Fruit fly (Drosophila melanogaster) whole organism, embryonic: ENCODE results near the gene Jon66Cii.

Experiments
- BtbVII ChIP-seq: fragments of 200-800 bp; sonication (Bioruptor generic); optimal IDR thresholded peaks from 3 replicates; lab custom pipeline; 2017; ENCODE audit warnings: missing biosample characterization, mild to moderate bottlenecking, missing genetic modification characterization
- C15 ChIP-seq: fragments of 200-800 bp; sonication (Bioruptor generic); IDR thresholded peaks from 3 replicates; pipeline ENCODE4 v1.3.6; 2022; ENCODE audit warnings: missing biosample characterization, missing genetic modification characterization
- CG10267 ChIP-seq: fragments of 200-800 bp; sonication (Bioruptor generic); optimal IDR thresholded peaks from 2 replicates; lab custom pipeline; 2018; ENCODE audit warnings: missing biosample characterization, mild to moderate bottlenecking, missing genetic modification characterization, moderate library complexity
- CG10274 ChIP-seq: fragments of 200-800 bp; sonication (Bioruptor generic); optimal IDR thresholded peaks from 3 replicates; lab custom pipeline; 2017; ENCODE audit warnings: missing biosample characterization, mild to moderate bottlenecking, missing genetic modification characterization
- CG11398 ChIP-seq: fragments of 200-800 bp; sonication (Bioruptor generic); optimal IDR thresholded peaks from 2 replicates; lab custom pipeline; 2016; ENCODE audit warnings: missing biosample characterization, missing genetic modification characterization
- CG12236 ChIP-seq: fragments of 200-800 bp; sonication (Bioruptor generic); optimal IDR thresholded peaks from 2 replicates; lab custom pipeline; 2016; ENCODE audit warnings: missing biosample characterization, missing genetic modification characterization
- CG12391 ChIP-seq: fragments of 200-800 bp; sonication (Bioruptor generic); optimal IDR thresholded peaks from 3 replicates; lab custom pipeline; 2018; ENCODE audit warnings: missing biosample characterization, mild to moderate bottlenecking, missing genetic modification characterization, moderate library complexity
- CG13775 ChIP-seq: fragments of 200-800 bp; sonication (Bioruptor generic); optimal IDR thresholded peaks from 3 replicates; lab custom pipeline; 2017; ENCODE audit warnings: missing biosample characterization, mild to moderate bottlenecking, missing genetic modification characterization
- CG14441 ChIP-seq: fragments of 200-800 bp; sonication (Bioruptor generic); IDR thresholded peaks from 2 replicates; pipeline ENCODE4 v1.3.6; 2022; ENCODE audit warnings: missing biosample characterization, missing genetic modification characterization
- CG16779 ChIP-seq: fragments of 200-800 bp; sonication (Bioruptor generic); IDR thresholded peaks from 2 replicates; pipeline ENCODE4 v1.3.6; 2022; ENCODE audit warnings: missing biosample characterization, missing genetic modification characterization
- CG17328 ChIP-seq: fragments of 200-800 bp; sonication (Bioruptor generic); IDR thresholded peaks from 2 replicates; pipeline ENCODE4 v1.3.6; 2022; ENCODE audit warnings: missing biosample characterization, missing genetic modification characterization
- CG17359 ChIP-seq: fragments of 200-800 bp; sonication (Bioruptor generic); optimal IDR thresholded peaks from 3 replicates; lab custom pipeline; 2018; ENCODE audit warnings: missing biosample characterization, mild to moderate bottlenecking, missing genetic modification characterization, moderate library complexity
- CG1792 ChIP-seq: fragments of 200-800 bp; sonication (Bioruptor generic); optimal IDR thresholded peaks from 2 replicates; lab custom pipeline; 2016; ENCODE audit warnings: missing biosample characterization, missing genetic modification characterization
- CG2889 ChIP-seq: fragments of 200-800 bp; sonication (Bioruptor generic); IDR thresholded peaks from 3 replicates; pipeline ENCODE4 v1.3.6; 2022; ENCODE audit warnings: missing biosample characterization, missing genetic modification characterization
- CG32772 ChIP-seq: fragments of 200-800 bp; sonication (Bioruptor generic); IDR thresholded peaks from 2 replicates; pipeline ENCODE4 v1.3.6; 2022; ENCODE audit warnings: missing biosample characterization, missing genetic modification characterization
- CG4328 ChIP-seq: fragments of 200-800 bp; sonication (Bioruptor generic); optimal IDR thresholded peaks from 3 replicates; lab custom pipeline; 2017; ENCODE audit warnings: missing biosample characterization, missing genetic modification reagents, missing genetic modification characterization
- CG4424 ChIP-seq: fragments of 200-800 bp; sonication (Bioruptor generic); optimal IDR thresholded peaks from 3 replicates; lab custom pipeline; 2016; ENCODE audit warnings: missing biosample characterization, missing genetic modification characterization
- CG6791 ChIP-seq: fragments of 200-800 bp; sonication (Bioruptor generic); IDR thresholded peaks from 3 replicates; pipeline ENCODE4 v1.3.6; 2022; ENCODE audit warnings: missing biosample characterization, missing genetic modification characterization; ENCODE audit not compliant: partially characterized antibody
- CG6854 ChIP-seq: fragments of 200-800 bp; sonication (Bioruptor generic); optimal IDR thresholded peaks from 3 replicates; lab custom pipeline; 2017; ENCODE audit warnings: missing biosample characterization, mild to moderate bottlenecking, missing genetic modification characterization
- CG7357 ChIP-seq: fragments of 200-800 bp; sonication (Bioruptor generic); IDR thresholded peaks from 3 replicates; pipeline ENCODE4 v1.3.6; 2022; ENCODE audit warnings: missing biosample characterization, missing genetic modification characterization
- CG7556 ChIP-seq: fragments of 200-800 bp; sonication (Bioruptor generic); optimal IDR thresholded peaks from 2 replicates; lab custom pipeline; 2017; ENCODE audit warnings: missing biosample characterization, mild to moderate bottlenecking, missing genetic modification characterization
- CG9215 ChIP-seq: fragments of 200-800 bp; sonication (Bioruptor generic); IDR thresholded peaks from 2 replicates; pipeline ENCODE4 v1.3.6; 2022; ENCODE audit warnings: missing biosample characterization, missing genetic modification characterization
- CG9797 ChIP-seq: fragments of 200-800 bp; sonication (Bioruptor generic); optimal IDR thresholded peaks from 3 replicates; lab custom pipeline; 2018; ENCODE audit warnings: missing biosample characterization, mild to moderate bottlenecking, missing genetic modification characterization
- Deaf1 ChIP-seq: fragments of 200-800 bp; optimal IDR thresholded peaks from 3 replicates; lab custom pipeline; 2019; ENCODE audit warnings: missing biosample characterization, mild to moderate bottlenecking, missing genetic modification characterization, moderate library complexity
- E2f2 ChIP-seq: fragments of 200-800 bp; sonication (Bioruptor generic); IDR thresholded peaks from 2 replicates; pipeline ENCODE4 v1.3.6; 2022; ENCODE audit warnings: missing biosample characterization, missing genetic modification characterization
- Gsc ChIP-seq: fragments of 200-800 bp; sonication (Bioruptor generic); IDR thresholded peaks from 2 replicates; pipeline ENCODE4 v1.3.6; 2022; ENCODE audit warnings: missing biosample characterization, missing genetic modification characterization
- Hr51 ChIP-seq, 2 experiments: fragments of 200-800 bp; sonication (Bioruptor generic); optimal IDR thresholded peaks; 2 replicates in 1 of 2; 3 replicates in 1 of 2; lab custom pipeline; 2016 to 2018; ENCODE audit warnings: missing biosample characterization in 2 of 2, missing genetic modification characterization in 2 of 2, mild to moderate bottlenecking in 1 of 2, moderate library complexity in 1 of 2
- MTF-1 ChIP-seq: fragments of 200-800 bp; sonication (Bioruptor generic); optimal IDR thresholded peaks from 2 replicates; lab custom pipeline; 2018; ENCODE audit warnings: missing biosample characterization, mild to moderate bottlenecking, missing genetic modification characterization, borderline replicate concordance
- Neu2 ChIP-seq: fragments of 200-800 bp; sonication (Bioruptor generic); optimal IDR thresholded peaks from 3 replicates; lab custom pipeline; 2016; ENCODE audit warnings: missing biosample characterization, missing genetic modification characterization, borderline replicate concordance
- Opbp ChIP-seq: fragments of 200-800 bp; sonication (Bioruptor generic); IDR thresholded peaks from 3 replicates; pipeline ENCODE4 v1.3.6; 2022; ENCODE audit warnings: missing biosample characterization, missing genetic modification characterization; ENCODE audit not compliant: partially characterized antibody
- Poxn ChIP-seq: fragments of 200-800 bp; sonication (Bioruptor generic); IDR thresholded peaks from 2 replicates; pipeline ENCODE4 v1.3.6; 2022; ENCODE audit warnings: missing biosample characterization, missing genetic modification characterization
- Ptx1 ChIP-seq: fragments of 200-800 bp; sonication (Bioruptor generic); IDR thresholded peaks from 2 replicates; pipeline ENCODE4 v1.3.6; 2022; ENCODE audit warnings: missing biosample characterization, missing genetic modification characterization
- Rx ChIP-seq: fragments of 200-800 bp; sonication (Bioruptor generic); IDR thresholded peaks from 2 replicates; pipeline ENCODE4 v1.3.6; 2022; ENCODE audit warnings: missing biosample characterization, missing genetic modification characterization
- Xbp1 ChIP-seq: fragments of 200-800 bp; sonication (Bioruptor generic); optimal IDR thresholded peaks from 3 replicates; lab custom pipeline; 2016; ENCODE audit warnings: missing biosample characterization, mild to moderate bottlenecking, missing genetic modification characterization
- Xrp1 ChIP-seq: fragments of 200-800 bp; sonication (Bioruptor generic); IDR thresholded peaks from 2 replicates; pipeline ENCODE4 v1.3.6; 2022; ENCODE audit warnings: missing biosample characterization, missing genetic modification characterization
- bowl ChIP-seq: fragments of 200-800 bp; sonication (Bioruptor generic); IDR thresholded peaks from 2 replicates; pipeline ENCODE4 v1.3.6; 2022; ENCODE audit warnings: missing biosample characterization, missing genetic modification characterization
- bsh ChIP-seq, 2 experiments: fragments of 200-800 bp; sonication (Bioruptor generic); optimal IDR thresholded peaks; 2 replicates each; lab custom pipeline; 2017 to 2018; ENCODE audit warnings: mild to moderate bottlenecking in 2 of 2, missing biosample characterization in 2 of 2, missing genetic modification characterization in 2 of 2, moderate library complexity in 1 of 2
- chinmo ChIP-seq: fragments of 200-800 bp; sonication (Bioruptor generic); IDR thresholded peaks from 4 replicates; pipeline ENCODE4 v1.3.6; 2022; ENCODE audit warnings: missing biosample characterization, missing genetic modification characterization; ENCODE audit not compliant: partially characterized antibody
- croc ChIP-seq: fragments of 200-800 bp; sonication (Bioruptor generic); conservative IDR thresholded peaks from 3 replicates; pipeline ENCODE4 v1.3.6; 2022; ENCODE audit warnings: missing biosample characterization, missing genetic modification characterization
- da ChIP-seq: fragments of 200-800 bp; sonication (Bioruptor generic); optimal IDR thresholded peaks from 2 replicates; lab custom pipeline; 2016; ENCODE audit warnings: missing biosample characterization, missing genetic modification characterization
- esg ChIP-seq: fragments of 200-800 bp; sonication (Bioruptor generic); conservative IDR thresholded peaks from 2 replicates; pipeline ENCODE4 v1.3.6; 2022; ENCODE audit warnings: missing biosample characterization, missing genetic modification characterization
- ewg ChIP-seq: fragments of 200-800 bp; sonication (Bioruptor generic); optimal IDR thresholded peaks from 3 replicates; lab custom pipeline; 2017; ENCODE audit warnings: mild to moderate bottlenecking, missing biosample characterization, missing genetic modification reagents, missing genetic modification characterization
- gfzf ChIP-seq: fragments of 200-800 bp; sonication (Bioruptor generic); optimal IDR thresholded peaks from 2 replicates; lab custom pipeline; 2016; ENCODE audit warnings: missing biosample characterization, mild to moderate bottlenecking, missing genetic modification characterization, moderate library complexity
- h ChIP-seq: fragments of >200 bp; optimal IDR thresholded peaks from 2 replicates; lab custom pipeline; 2017
- jigr1 ChIP-seq: fragments of 200-800 bp; sonication (Bioruptor generic); IDR thresholded peaks from 3 replicates; pipeline ENCODE4 v1.3.6; 2022; ENCODE audit warnings: missing biosample characterization, missing genetic modification characterization
- lab ChIP-seq: fragments of 200-800 bp; sonication (Bioruptor generic); optimal IDR thresholded peaks from 3 replicates; lab custom pipeline; 2017; ENCODE audit warnings: missing biosample characterization, missing genetic modification characterization, mild to moderate bottlenecking, moderate library complexity, missing genetic modification reagents
- luna ChIP-seq: fragments of 200-800 bp; sonication (Bioruptor generic); optimal IDR thresholded peaks from 2 replicates; lab custom pipeline; 2016; ENCODE audit warnings: missing biosample characterization, missing genetic modification characterization
- pfk ChIP-seq: fragments of 200-800 bp; sonication (Bioruptor generic); optimal IDR thresholded peaks from 2 replicates; lab custom pipeline; 2018; ENCODE audit warnings: missing biosample characterization, mild to moderate bottlenecking, missing genetic modification characterization, moderate library complexity
- shn ChIP-seq: fragments of 200-800 bp; sonication (Bioruptor generic); optimal IDR thresholded peaks from 3 replicates; lab custom pipeline; 2016; ENCODE audit warnings: missing biosample characterization, missing genetic modification characterization
- tio ChIP-seq: fragments of 200-800 bp; sonication (Bioruptor generic); optimal IDR thresholded peaks from 2 replicates; lab custom pipeline; 2017; ENCODE audit warnings: missing biosample characterization, missing genetic modification characterization, inconsistent platforms
- zen2 ChIP-seq: fragments of 200-800 bp; sonication (Bioruptor generic); IDR thresholded peaks from 3 replicates; pipeline ENCODE4 v1.3.6; 2022; ENCODE audit warnings: missing biosample characterization, missing genetic modification characterization; ENCODE audit not compliant: partially characterized antibody

Jon66Cii gene

DNA sequence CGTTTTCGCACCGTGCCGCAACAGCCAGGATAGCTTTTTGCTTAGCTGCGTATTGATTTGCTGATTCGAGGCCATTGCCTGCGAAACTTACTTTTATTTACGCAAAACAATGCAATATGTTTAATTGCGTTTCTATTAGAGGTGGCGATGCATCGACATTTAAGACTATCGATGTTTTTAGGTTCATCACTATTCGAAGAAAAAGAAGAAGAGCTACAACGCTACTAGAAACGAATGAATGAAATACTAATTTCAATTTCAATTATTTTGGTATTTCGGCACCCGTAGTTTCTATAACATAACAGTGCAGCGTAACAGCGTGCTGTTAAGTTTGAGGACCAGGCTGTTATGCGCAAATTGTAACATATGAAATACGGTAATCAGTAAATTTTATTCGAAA lies 11.7 kb upstream of the Jon66Cii start, which contains the start of the genes Tpt, mkg-p and CG13667 (continued):
- TF ChIP-seq Ptx1 (no peak), CG17359 (tag; lab: Kevin White, UChicago) (no peak), CG32772 (no peak), E2f2 (GFP tag; lab: Robert Waterston, UW) (peak; percentile 63), CG1792 (GFP tag; lab: Kevin White, UChicago) (no peak), MTF-1 (no peak), Xbp1 (GFP tag; lab: Kevin White, UChicago) (no peak), jigr1 (no peak), BtbVII (no peak), CG12391 (tag; lab: Kevin White, UChicago) (peak; percentile 26), CG4424 (no peak), esg (GFP tag; lab: Robert Waterston, UW) (no peak), tio (GFP tag; lab: Kevin White, UChicago) (no peak), CG10267 (peak; percentile 68), CG13775 (GFP tag; lab: Kevin White, UChicago) (no peak), CG7556 (GFP tag; lab: Kevin White, UChicago) (no peak), CG11398 (GFP tag; lab: Kevin White, UChicago) (no peak), ewg (no peak), CG2889 (GFP tag; lab: Robert Waterston, UW) (no peak), CG9797 (GFP tag; lab: Kevin White, UChicago) (peak; percentile 82), Hr51 (GFP tag; optimal IDR thresholded peaks at IDR 0.05; lab: Kevin White, UChicago) (no peak), CG6854 (GFP tag; lab: Kevin White, UChicago) (no peak), CG12236 (GFP tag; lab: Kevin White, UChicago) (no peak), luna (GFP tag; lab: Kevin White, UChicago) (no peak), CG9215 (GFP tag; lab: Robert Waterston, UW) (no peak), chinmo (GFP tag; lab: Robert Waterston, UW) (peak; percentile 97; the same call in 3 of the 4 replicates), Opbp (GFP tag; lab: Robert Waterston, UW) (peak; percentile 89), pfk (GFP tag; lab: Kevin White, UChicago) (peak; percentile 85), CG10274 (GFP tag; lab: Kevin White, UChicago) (no peak), bowl (GFP tag; lab: Robert Waterston, UW) (no peak), CG16779 (GFP tag; lab: Robert Waterston, UW) (no peak), C15 (GFP tag; lab: Robert Waterston, UW) (no peak), Rx (GFP tag; lab: Robert Waterston, UW) (no peak), Deaf1 (tag; lab: Kevin White, UChicago) (no peak), Xrp1 (GFP tag; lab: Robert Waterston, UW) (peak; percentile 8; the same call in 1 of the 2 replicates), da (no peak), CG14441 (GFP tag; lab: Robert Waterston, UW) (no peak), bsh (GFP tag; optimal IDR thresholded peaks at IDR 0.05; lab: Kevin White, UChicago) (no peak), Neu2 (GFP tag; lab: Kevin White, UChicago) (no peak), Poxn (GFP tag; lab: Robert Waterston, UW) (no peak), CG6791 (GFP tag; lab: Robert Waterston, UW) (peak; percentile 79), CG7357 (GFP tag; lab: Robert Waterston, UW) (no peak), CG17328 (GFP tag; lab: Robert Waterston, UW) (no peak), zen2 (GFP tag; lab: Robert Waterston, UW) (peak; percentile 35; the same call in 1 of the 3 replicates), h (no peak), lab (no peak), Gsc (GFP tag; lab: Robert Waterston, UW) (no peak), CG4328 (GFP tag; lab: Kevin White, UChicago) (no peak), shn (no peak), gfzf (GFP tag; lab: Kevin White, UChicago) (peak; percentile 79), croc (GFP tag; lab: Robert Waterston, UW) (no peak)
